Fruit fly (Drosophila melanogaster) whole organism, embryonic: ENCODE results near the gene CG10581.

ENCODE experiments used
- BtbVII ChIP-seq: fragments of 200-800 bp; sonication (Bioruptor generic); optimal IDR thresholded peaks from 3 replicates; lab custom pipeline; 2017; ENCODE audit warnings: missing biosample characterization, mild to moderate bottlenecking, missing genetic modification characterization
- CG11723 ChIP-seq: fragments of 200-800 bp; sonication (Bioruptor generic); optimal IDR thresholded peaks from 2 replicates; lab custom pipeline; 2017; ENCODE audit warnings: missing biosample characterization, mild to moderate bottlenecking, missing genetic modification characterization
- CG13624 ChIP-seq: fragments of 200-800 bp; sonication (Bioruptor generic); optimal IDR thresholded peaks from 2 replicates; lab custom pipeline; 2016; ENCODE audit warnings: missing biosample characterization, missing genetic modification characterization
- CG14050 ChIP-seq: fragments of 200-800 bp; sonication (Bioruptor generic); IDR thresholded peaks from 3 replicates; pipeline ENCODE4 v1.3.6; 2022; ENCODE audit warnings: missing biosample characterization, missing genetic modification characterization
- CG14441 ChIP-seq: fragments of 200-800 bp; sonication (Bioruptor generic); IDR thresholded peaks from 2 replicates; pipeline ENCODE4 v1.3.6; 2022; ENCODE audit warnings: missing biosample characterization, missing genetic modification characterization
- CG1529 ChIP-seq: fragments of 200-800 bp; sonication (Bioruptor generic); optimal IDR thresholded peaks from 3 replicates; lab custom pipeline; 2018; ENCODE audit warnings: missing biosample characterization, missing genetic modification characterization
- CG16779 ChIP-seq: fragments of 200-800 bp; sonication (Bioruptor generic); IDR thresholded peaks from 2 replicates; pipeline ENCODE4 v1.3.6; 2022; ENCODE audit warnings: missing biosample characterization, missing genetic modification characterization
- CG17186 ChIP-seq: fragments of 200-800 bp; sonication (Bioruptor generic); optimal IDR thresholded peaks from 3 replicates; lab custom pipeline; 2017; ENCODE audit warnings: missing biosample characterization, missing genetic modification reagents, missing genetic modification characterization
- CG18262 ChIP-seq: fragments of 200-800 bp; optimal IDR thresholded peaks from 3 replicates; lab custom pipeline; 2019; ENCODE audit warnings: missing biosample characterization, mild to moderate bottlenecking, missing genetic modification characterization, moderate library complexity
- CG18764 ChIP-seq: fragments of 200-800 bp; sonication (Bioruptor generic); optimal IDR thresholded peaks from 3 replicates; lab custom pipeline; 2016; ENCODE audit warnings: missing biosample characterization, missing genetic modification characterization
- CG3726 ChIP-seq: fragments of 200-800 bp; sonication (Bioruptor generic); IDR thresholded peaks from 3 replicates; pipeline ENCODE4, ENCODE4 v1.3.6; 2022; ENCODE audit warnings: missing biosample characterization, missing genetic modification characterization
- CG4730 ChIP-seq: fragments of 200-800 bp; sonication (Bioruptor generic); IDR thresholded peaks from 2 replicates; pipeline ENCODE4 v1.3.6; 2022; ENCODE audit warnings: missing biosample characterization, missing genetic modification characterization
- CG5245 ChIP-seq: fragments of 200-800 bp; sonication (Bioruptor generic); optimal IDR thresholded peaks from 3 replicates; lab custom pipeline; 2016; ENCODE audit warnings: missing biosample characterization, missing genetic modification characterization
- CG6813 ChIP-seq: fragments of 200-800 bp; sonication (Bioruptor generic); optimal IDR thresholded peaks from 2 replicates; lab custom pipeline; 2017; ENCODE audit warnings: missing biosample characterization, missing genetic modification characterization, mild to moderate bottlenecking, moderate library complexity, missing genetic modification reagents
- CG8388 ChIP-seq: fragments of 200-800 bp; sonication (Bioruptor generic); optimal IDR thresholded peaks from 2 replicates; lab custom pipeline; 2019; ENCODE audit warnings: missing biosample characterization, mild to moderate bottlenecking, missing genetic modification characterization, moderate library complexity
- CG9727 ChIP-seq: fragments of 200-800 bp; sonication (Bioruptor generic); optimal IDR thresholded peaks from 3 replicates; lab custom pipeline; 2017; ENCODE audit warnings: missing biosample characterization, mild to moderate bottlenecking, missing genetic modification characterization
- CG9876 ChIP-seq: fragments of 200-800 bp; sonication (Bioruptor generic); optimal IDR thresholded peaks from 2 replicates; lab custom pipeline; 2016; ENCODE audit warnings: missing biosample characterization, missing genetic modification characterization
- Dip2 ChIP-seq: fragments of 200-800 bp; sonication (Bioruptor generic); IDR thresholded peaks from 2 replicates; pipeline ENCODE4 v1.3.6; 2022; ENCODE audit warnings: missing biosample characterization, missing genetic modification characterization
- Drgx ChIP-seq: fragments of 200-800 bp; sonication (Bioruptor generic); IDR thresholded peaks from 2 replicates; pipeline ENCODE4 v1.3.6; 2022; ENCODE audit warnings: missing biosample characterization, missing genetic modification characterization
- Jarid2 ChIP-seq: fragments of 200-800 bp; sonication (Bioruptor generic); optimal IDR thresholded peaks from 3 replicates; lab custom pipeline; 2017; ENCODE audit warnings: mild to moderate bottlenecking, missing biosample characterization, missing genetic modification reagents, missing genetic modification characterization
- MTF-1 ChIP-seq: fragments of 200-800 bp; sonication (Bioruptor generic); optimal IDR thresholded peaks from 2 replicates; lab custom pipeline; 2018; ENCODE audit warnings: missing biosample characterization, mild to moderate bottlenecking, missing genetic modification characterization, borderline replicate concordance
- PHDP ChIP-seq: fragments of 200-800 bp; sonication (Bioruptor generic); optimal IDR thresholded peaks from 3 replicates; lab custom pipeline; 2018; ENCODE audit warnings: missing biosample characterization, mild to moderate bottlenecking, missing genetic modification characterization, moderate library complexity
- Poxn ChIP-seq: fragments of 200-800 bp; sonication (Bioruptor generic); IDR thresholded peaks from 2 replicates; pipeline ENCODE4 v1.3.6; 2022; ENCODE audit warnings: missing biosample characterization, missing genetic modification characterization
- Sox100B ChIP-seq: fragments of 200-800 bp; sonication (Bioruptor generic); optimal IDR thresholded peaks from 3 replicates; lab custom pipeline; 2018; ENCODE audit warnings: missing biosample characterization, mild to moderate bottlenecking, missing genetic modification characterization
- Sox102F ChIP-seq: fragments of 200-800 bp; sonication (Bioruptor generic); optimal IDR thresholded peaks from 2 replicates; lab custom pipeline; 2018; ENCODE audit warnings: missing biosample characterization, mild to moderate bottlenecking, missing genetic modification characterization, moderate library complexity
- Vsx1 ChIP-seq: fragments of 200-800 bp; sonication (Bioruptor generic); optimal IDR thresholded peaks from 2 replicates; lab custom pipeline; 2017; ENCODE audit warnings: missing biosample characterization, mild to moderate bottlenecking, missing genetic modification characterization, missing genetic modification reagents
- az2 ChIP-seq: fragments of 200-800 bp; sonication (Bioruptor generic); optimal IDR thresholded peaks from 3 replicates; lab custom pipeline; 2016; ENCODE audit warnings: missing biosample characterization, missing genetic modification characterization
- bcd ChIP-seq: fragments of 200-800 bp; sonication (Bioruptor generic); optimal IDR thresholded peaks from 2 replicates; lab custom pipeline; 2017; ENCODE audit warnings: missing biosample characterization, mild to moderate bottlenecking, missing genetic modification characterization
- croc ChIP-seq: fragments of 200-800 bp; sonication (Bioruptor generic); conservative IDR thresholded peaks from 3 replicates; pipeline ENCODE4 v1.3.6; 2022; ENCODE audit warnings: missing biosample characterization, missing genetic modification characterization
- crol ChIP-seq: fragments of 200-800 bp; sonication (Bioruptor generic); IDR thresholded peaks from 2 replicates; pipeline ENCODE4 v1.3.6; 2022; ENCODE audit warnings: missing biosample characterization, missing genetic modification characterization
- dan ChIP-seq: fragments of 200-800 bp; sonication (Bioruptor generic); IDR thresholded peaks from 2 replicates; pipeline ENCODE4 v1.3.6; 2022; ENCODE audit warnings: missing biosample characterization, missing genetic modification characterization
- exex ChIP-seq: fragments of 200-800 bp; sonication (Bioruptor generic); optimal IDR thresholded peaks from 4 replicates; lab custom pipeline; 2018; ENCODE audit warnings: missing biosample characterization, mild to moderate bottlenecking, missing genetic modification characterization, moderate library complexity
- fd64A ChIP-seq: fragments of 200-800 bp; sonication (Bioruptor generic); optimal IDR thresholded peaks from 3 replicates; lab custom pipeline; 2018; ENCODE audit warnings: missing biosample characterization, mild to moderate bottlenecking, missing genetic modification characterization
- grau ChIP-seq: fragments of 200-800 bp; optimal IDR thresholded peaks from 3 replicates; lab custom pipeline; 2019; ENCODE audit warnings: missing biosample characterization, mild to moderate bottlenecking, missing genetic modification characterization, moderate library complexity
- gro ChIP-seq: fragments of 200-800 bp; sonication (Bioruptor generic); optimal IDR thresholded peaks from 2 replicates; lab custom pipeline; 2016; ENCODE audit warnings: missing biosample characterization, missing genetic modification characterization
- hth ChIP-seq: fragments of >200 bp; optimal IDR thresholded peaks from 2 replicates; lab custom pipeline; 2017; ENCODE audit warnings: inconsistent platforms
- jumu ChIP-seq: fragments of 200-800 bp; sonication (Bioruptor generic); optimal IDR thresholded peaks from 3 replicates; lab custom pipeline; 2016; ENCODE audit warnings: missing biosample characterization, missing genetic modification characterization
- kni ChIP-seq: fragments of 200-800 bp; sonication (Bioruptor generic); optimal IDR thresholded peaks from 3 replicates; lab custom pipeline; 2017; ENCODE audit warnings: mild to moderate bottlenecking, missing biosample characterization, missing genetic modification reagents, missing genetic modification characterization
- lola ChIP-seq, 3 experiments: fragments of >200 bp in 2 of 3; fragments of 200-800 bp in 1 of 3; sonication (Bioruptor generic) in 1 of 3; optimal IDR thresholded peaks; 2 replicates each; lab custom pipeline; 2017 to 2019; ENCODE audit warnings: missing biosample characterization in 3 of 3, missing genetic modification characterization in 3 of 3, mild to moderate bottlenecking in 1 of 3, moderate library complexity in 1 of 3
- nom ChIP-seq: fragments of 200-800 bp; sonication (Bioruptor generic); optimal IDR thresholded peaks from 2 replicates; lab custom pipeline; 2017; ENCODE audit warnings: missing biosample characterization, missing genetic modification characterization, mild to moderate bottlenecking, moderate library complexity, missing genetic modification reagents
- sens ChIP-seq: fragments of 200-800 bp; sonication (Bioruptor generic); peaks from one replicate; lab custom pipeline; 2016; ENCODE audit warnings: missing biosample characterization, missing genetic modification characterization
- sob ChIP-seq: fragments of 200-800 bp; sonication (Bioruptor generic); IDR thresholded peaks from 2 replicates; pipeline ENCODE4 v1.3.6; 2022; ENCODE audit warnings: missing biosample characterization, missing genetic modification characterization
- tna ChIP-seq: fragments of 200-800 bp; sonication (Bioruptor generic); IDR thresholded peaks from 2 replicates; pipeline ENCODE4 v1.3.6; 2022; ENCODE audit warnings: missing biosample characterization, missing genetic modification characterization; ENCODE audit not compliant: partially characterized antibody
- trh ChIP-seq: fragments of 200-800 bp; sonication (Bioruptor generic); optimal IDR thresholded peaks from 2 replicates; lab custom pipeline; 2016; ENCODE audit warnings: missing biosample characterization, missing genetic modification characterization
- ttk ChIP-seq: fragments of 200-800 bp; sonication (Bioruptor generic); IDR thresholded peaks from 2 replicates; pipeline ENCODE4 v2.1.2; 2022; ENCODE audit warnings: missing biosample characterization, missing genetic modification characterization
- tup ChIP-seq: fragments of 200-800 bp; sonication (Bioruptor generic); optimal IDR thresholded peaks from 2 replicates; lab custom pipeline; 2016; ENCODE audit warnings: missing biosample characterization, mild to moderate bottlenecking, missing genetic modification characterization, moderate library complexity
- wdn ChIP-seq: fragments of 200-800 bp; sonication (Bioruptor generic); IDR thresholded peaks from 2 replicates; pipeline ENCODE4 v1.3.6; 2022; ENCODE audit warnings: missing biosample characterization, missing genetic modification characterization
- wek ChIP-seq: fragments of 200-800 bp; sonication (Bioruptor generic); optimal IDR thresholded peaks from 3 replicates; lab custom pipeline; 2018; ENCODE audit warnings: missing biosample characterization, mild to moderate bottlenecking, missing genetic modification characterization, moderate library complexity

Gene CG10581

DNA sequence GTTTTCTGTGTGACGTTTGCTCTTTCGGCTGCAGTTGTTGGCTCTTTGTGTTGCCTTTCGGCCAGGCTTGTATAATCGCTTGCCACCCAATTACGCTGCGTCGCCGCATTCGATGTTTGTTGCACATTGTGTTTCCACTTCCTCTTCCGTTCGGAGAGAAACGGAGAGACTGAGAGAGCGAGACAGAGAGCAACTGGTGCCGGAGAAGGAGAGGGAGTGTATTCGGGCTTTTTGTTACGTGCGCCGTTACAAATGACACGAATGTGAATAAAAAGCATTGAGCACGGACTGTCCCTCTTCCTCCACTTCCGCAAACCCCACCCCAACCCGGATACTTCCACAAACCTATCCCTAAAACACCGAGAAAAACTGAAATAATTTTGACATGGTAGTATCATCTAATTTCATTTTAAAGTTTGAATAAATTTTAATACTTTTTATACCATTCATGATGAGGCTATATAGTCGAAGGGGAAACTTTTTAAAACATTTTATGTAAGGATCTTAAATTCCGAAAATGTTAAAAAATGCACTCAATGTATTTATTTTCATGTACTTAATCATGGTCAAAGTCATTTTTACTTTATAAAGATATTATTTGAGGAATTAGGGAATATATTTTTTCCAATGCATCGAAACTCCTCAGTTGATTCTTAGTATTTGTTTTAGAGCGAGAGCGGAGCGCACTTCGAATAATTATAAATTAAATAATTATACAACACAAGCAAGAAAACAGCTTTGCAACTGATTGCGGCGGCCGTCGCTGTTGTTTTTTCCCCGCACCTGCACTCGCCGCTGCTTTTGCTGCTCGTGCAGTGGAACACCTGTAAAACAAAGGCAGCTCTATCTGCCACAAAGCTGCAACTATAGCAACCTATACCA, 26.4 kb upstream of the CG10581 start (continued):
- TF ChIP-seq sens = peak; percentile 68
- no peak for TF ChIP-seq wek (GFP tag; lab: Kevin White, UChicago)
- TF ChIP-seq CG8388 (GFP tag; lab: Kevin White, UChicago) = peak; percentile 22
- TF ChIP-seq trh (GFP tag; lab: Kevin White, UChicago) = no peak
- TF ChIP-seq bcd = no peak
- peak; percentile 31 for TF ChIP-seq grau
- TF ChIP-seq dan (GFP tag; lab: Robert Waterston, UW) = no peak
- 0 out of 2 replicates have a peak, but pooled peaks have one; percentile 13 for TF ChIP-seq CG16779 (GFP tag; lab: Robert Waterston, UW)
- TF ChIP-seq Sox102F (GFP tag; lab: Kevin White, UChicago) = peak; percentile 55

- TF ChIP-seq Drgx (GFP tag; lab: Robert Waterston, UW) (0 out of 2 replicates have a peak, but pooled peaks have one; percentile 38), CG5245 (GFP tag; lab: Kevin White, UChicago) (no peak), Poxn (no peak), CG9727 (GFP tag; lab: Kevin White, UChicago) (no peak), Vsx1 (GFP tag; lab: Kevin White, UChicago) (no peak), PHDP (tag; lab: Kevin White, UChicago) (no peak), CG1529 (GFP tag; lab: Kevin White, UChicago) (no peak), tup (GFP tag; lab: Kevin White, UChicago) (no peak), CG11723 (GFP tag; lab: Kevin White, UChicago) (no peak), exex (tag; lab: Kevin White, UChicago) (peak; percentile 8), CG3726 (GFP tag; lab: Robert Waterston, UW) (no peak), CG4730 (no peak), az2 (GFP tag; lab: Kevin White, UChicago) (no peak), wek (GFP tag; lab: Kevin White, UChicago) (peak; percentile 1), nom (GFP tag; lab: Kevin White, UChicago) (peak; percentile 33), CG6813 (GFP tag; lab: Kevin White, UChicago) (no peak), croc (GFP tag; lab: Robert Waterston, UW) (no peak), jumu (GFP tag; lab: Kevin White, UChicago) (no peak), Dip2 (GFP tag; lab: Robert Waterston, UW) (no peak), CG14441 (GFP tag; lab: Robert Waterston, UW) (peak; percentile 43), Sox100B (GFP tag; lab: Kevin White, UChicago) (no peak), sob (peak; percentile 47; the same call in 1 of the 2 replicates), lola (GFP tag; optimal IDR thresholded peaks at IDR 0.05; lab: Kevin White, UChicago) (no peak), Jarid2 (GFP tag; lab: Kevin White, UChicago) (peak; percentile 93), CG13624 (GFP tag; lab: Kevin White, UChicago) (peak; percentile 10), hth (lab: Kevin White, UChicago) (no peak), MTF-1 (peak; percentile 11), CG17186 (GFP tag; lab: Kevin White, UChicago) (no peak), CG14050 (GFP tag; lab: Robert Waterston, UW) (no peak), fd64A (GFP tag; lab: Kevin White, UChicago) (no peak), BtbVII (GFP tag; lab: Kevin White, UChicago) (peak; percentile 30), CG18764 (GFP tag; lab: Kevin White, UChicago) (no peak), gro (GFP tag; lab: Kevin White, UChicago) (peak; percentile 57), tna (peak; percentile 14; the same call in 1 of the 2 replicates), kni (GFP tag; lab: Kevin White, UChicago) (peak; percentile 10), CG9876 (no peak), CG18262 (tag; lab: Kevin White, UChicago) (no peak), crol (GFP tag; lab: Robert Waterston, UW) (peak; percentile 93), ttk (GFP tag; lab: Robert Waterston, UW) (peak; percentile 8; the same call in 1 of the 2 replicates), wdn (GFP tag; lab: Robert Waterston, UW) (no peak)
Measured at dm6 chr3L:21058651-21059050, 24.6 kb upstream of the CG10581 start.
